Fruit fly (Drosophila melanogaster) whole organism, adult: Measurements from ENCODE around the gene Nipsnap.

Experiments used
- CG12768 ChIP-seq: fragments of 200-800 bp; sonication (Bioruptor generic); optimal IDR thresholded peaks from 2 replicates; lab custom pipeline; 2017; ENCODE audit warnings: missing biosample characterization, missing genetic modification characterization, mild to moderate bottlenecking, moderate library complexity, missing genetic modification reagents
- CG33017 ChIP-seq: fragments of 200-800 bp; sonication (Bioruptor generic); optimal IDR thresholded peaks from 2 replicates; lab custom pipeline; 2018; ENCODE audit warnings: missing biosample characterization, mild to moderate bottlenecking, missing genetic modification characterization, moderate library complexity
- CG7045 ChIP-seq: fragments of 200-800 bp; sonication (Bioruptor generic); optimal IDR thresholded peaks from 2 replicates; lab custom pipeline; 2017; ENCODE audit warnings: missing biosample characterization, mild to moderate bottlenecking, missing genetic modification characterization
- CG7101 ChIP-seq: fragments of 200-800 bp; sonication (Bioruptor generic); optimal IDR thresholded peaks from 2 replicates; lab custom pipeline; 2018; ENCODE audit warnings: missing biosample characterization, mild to moderate bottlenecking, missing genetic modification characterization, moderate library complexity
- Clk ChIP-seq: fragments of 200-800 bp; sonication (Bioruptor generic); optimal IDR thresholded peaks from 2 replicates; lab custom pipeline; 2017; ENCODE audit warnings: missing biosample characterization, missing genetic modification characterization
- Hr96 ChIP-seq: fragments of 200-800 bp; sonication (Bioruptor generic); optimal IDR thresholded peaks from 2 replicates; lab custom pipeline; 2016; ENCODE audit warnings: missing biosample characterization, missing genetic modification characterization
- Mnt ChIP-seq: fragments of 200-800 bp; sonication (Bioruptor generic); optimal IDR thresholded peaks from 2 replicates; lab custom pipeline; 2016; ENCODE audit warnings: missing biosample characterization, mild to moderate bottlenecking, missing genetic modification characterization
- kay ChIP-seq: fragments of 200-800 bp; sonication (Bioruptor generic); peaks from one replicate; lab custom pipeline; 2016; ENCODE audit warnings: missing biosample characterization, missing genetic modification characterization, borderline replicate concordance
- ovo ChIP-seq: fragments of 200-800 bp; sonication (Bioruptor generic); optimal IDR thresholded peaks from 2 replicates; lab custom pipeline; 2016; ENCODE audit warnings: missing biosample characterization, missing genetic modification characterization
- pad ChIP-seq: fragments of 200-800 bp; sonication (Bioruptor generic); optimal IDR thresholded peaks from 3 replicates; lab custom pipeline; 2017; ENCODE audit warnings: missing biosample characterization, missing genetic modification characterization, mild to moderate bottlenecking, moderate library complexity, missing genetic modification reagents

DNA sequence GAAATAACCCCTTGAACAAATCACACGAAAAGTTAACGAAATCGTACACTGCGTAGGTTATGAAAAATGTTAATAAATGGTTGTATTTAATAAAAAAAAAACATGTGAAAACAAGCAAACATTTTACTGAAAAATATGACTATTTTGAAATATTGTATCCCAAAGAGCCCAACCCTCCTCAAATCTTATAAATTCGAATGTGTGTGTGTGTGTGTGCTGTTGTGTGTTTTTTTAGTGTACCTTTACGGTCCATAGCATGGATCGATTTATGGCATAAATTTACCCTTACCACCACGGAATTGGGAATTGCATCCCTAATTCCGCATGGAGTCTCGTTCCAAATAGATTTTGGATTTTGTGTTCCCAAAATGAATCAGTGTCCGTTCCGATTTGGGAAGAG lies 30.1 kb upstream of the Nipsnap start:
- no peak for TF ChIP-seq kay (GFP tag; lab: Kevin White, UChicago)
- TF ChIP-seq Hr96 = no peak
- TF ChIP-seq CG33017 = no peak
- TF ChIP-seq CG7045 (GFP tag; lab: Kevin White, UChicago) = no peak
- TF ChIP-seq CG7101 = no peak
- no peak for TF ChIP-seq CG12768
- no peak for TF ChIP-seq pad (GFP tag; lab: Kevin White, UChicago)
- no peak for TF ChIP-seq Mnt (GFP tag; lab: Kevin White, UChicago)
- no peak for TF ChIP-seq Clk (GFP tag; lab: Kevin White, UChicago)
- TF ChIP-seq ovo (GFP tag; lab: Kevin White, UChicago) = no peak
